Fruit fly (Drosophila melanogaster) whole organism, pupa: ENCODE results near the gene CG6126.

Experiments used
- CG15710 ChIP-seq: fragments of 200-800 bp; sonication (Bioruptor generic); optimal IDR thresholded peaks from 2 replicates; lab custom pipeline; 2018; ENCODE audit warnings: missing biosample characterization, mild to moderate bottlenecking, missing genetic modification characterization, moderate library complexity
- CG34367 ChIP-seq: fragments of 200-800 bp; sonication (Bioruptor generic); optimal IDR thresholded peaks from 2 replicates; lab custom pipeline; 2018; ENCODE audit warnings: missing biosample characterization, mild to moderate bottlenecking, missing genetic modification characterization
- fd96Ca ChIP-seq: fragments of 200-800 bp; sonication (Bioruptor generic); IDR thresholded peaks from 3 replicates; pipeline ENCODE4 v1.3.6; 2022; ENCODE audit warnings: missing biosample characterization, missing genetic modification characterization
- gl ChIP-seq: fragments of 200-800 bp; sonication (Bioruptor generic); optimal IDR thresholded peaks from 2 replicates; lab custom pipeline; 2018; ENCODE audit warnings: missing biosample characterization, mild to moderate bottlenecking, missing genetic modification characterization

DNA sequence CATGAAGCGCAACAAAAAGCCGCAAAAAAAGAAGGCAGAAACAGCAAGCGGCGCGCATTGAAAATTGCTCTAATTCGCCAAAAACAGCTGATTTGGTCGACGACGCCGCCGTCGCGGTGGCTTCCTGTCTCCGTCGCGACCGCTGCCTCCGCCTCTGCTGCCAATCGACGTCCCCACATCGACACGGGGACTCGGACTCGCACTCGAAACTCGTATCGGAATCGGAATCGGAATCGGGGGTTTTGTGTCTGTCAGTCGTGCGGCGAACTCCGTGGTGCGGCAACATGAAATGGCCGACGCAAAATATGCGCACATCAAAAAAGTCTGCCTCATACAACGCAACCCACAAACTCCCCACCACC lies 49.0 kb upstream of the CG6126 start:
- TF ChIP-seq CG34367, result no peak
- TF ChIP-seq fd96Ca (GFP tag; lab: Robert Waterston, UW), result no peak
- TF ChIP-seq CG15710 (tag; lab: Kevin White, UChicago), result no peak
- TF ChIP-seq gl (tag; lab: Kevin White, UChicago), result no peak
